Fruit fly (Drosophila melanogaster) whole organism, wandering third instar larva: Measurements from ENCODE around the gene CG14841.

ENCODE experiments used
- Abd-B ChIP-seq: fragments of >200 bp; optimal IDR thresholded peaks from 2 replicates; lab custom pipeline; 2017; ENCODE audit warnings: missing biosample characterization, missing genetic modification characterization
- CG32264 ChIP-seq: fragments of 200-800 bp; sonication (Bioruptor generic); optimal IDR thresholded peaks from 2 replicates; lab custom pipeline; 2016; ENCODE audit warnings: missing biosample characterization, missing genetic modification characterization
- CG9705 ChIP-seq: fragments of 200-800 bp; sonication (Bioruptor generic); optimal IDR thresholded peaks from 2 replicates; lab custom pipeline; 2018; ENCODE audit warnings: missing biosample characterization, mild to moderate bottlenecking, missing genetic modification characterization
- CrebA ChIP-seq: fragments of 200-800 bp; sonication (Bioruptor generic); optimal IDR thresholded peaks from 2 replicates; lab custom pipeline; 2016; ENCODE audit warnings: missing biosample characterization, mild to moderate bottlenecking, missing genetic modification characterization, borderline replicate concordance
- Dfd ChIP-seq: fragments of >200 bp; optimal IDR thresholded peaks from 2 replicates; lab custom pipeline; 2017; ENCODE audit warnings: missing biosample characterization, missing genetic modification characterization
- Dif ChIP-seq: fragments of 200-275, 200-300 bp; sonication (Bioruptor generic); optimal IDR thresholded peaks from 2 replicates; lab custom pipeline; 2018; ENCODE audit warnings: missing biosample characterization, missing genetic modification characterization; ENCODE audit not compliant: partially characterized antibody
- GATAd ChIP-seq: sonication (Bioruptor generic); optimal IDR thresholded peaks from 2 replicates; lab custom pipeline; 2016; ENCODE audit warnings: missing biosample characterization, missing genetic modification characterization
- HLH106 ChIP-seq: fragments of 200-800 bp; optimal IDR thresholded peaks from 3 replicates; lab custom pipeline; 2019; ENCODE audit warnings: missing biosample characterization, mild to moderate bottlenecking, missing genetic modification characterization, moderate library complexity
- Hnf4 ChIP-seq: fragments of 200-800 bp; sonication (Bioruptor generic); optimal IDR thresholded peaks from 2 replicates; lab custom pipeline; 2016; ENCODE audit warnings: missing biosample characterization, mild to moderate bottlenecking, missing genetic modification characterization
- Hr78 ChIP-seq: fragments of >200 bp; optimal IDR thresholded peaks from 2 replicates; lab custom pipeline; 2017; ENCODE audit warnings: missing biosample characterization, missing genetic modification characterization
- Hr83 ChIP-seq: fragments of 200-300 bp; sonication (Bioruptor generic); optimal IDR thresholded peaks from 2 replicates; lab custom pipeline; 2016; ENCODE audit warnings: missing biosample characterization, mild to moderate bottlenecking, missing genetic modification characterization, moderate library complexity; ENCODE audit not compliant: poor library complexity, severe bottlenecking
- Jra ChIP-seq: sonication (Bioruptor generic); optimal IDR thresholded peaks from 2 replicates; lab custom pipeline; 2016; ENCODE audit warnings: missing biosample characterization, missing genetic modification characterization
- Mio ChIP-seq: sonication (Bioruptor generic); optimal IDR thresholded peaks from 2 replicates; lab custom pipeline; 2016; ENCODE audit warnings: missing biosample characterization, missing genetic modification characterization
- Myc ChIP-seq: fragments of >200 bp; optimal IDR thresholded peaks from 2 replicates; lab custom pipeline; 2017
- N ChIP-seq: fragments of >200 bp; optimal IDR thresholded peaks from 2 replicates; lab custom pipeline; 2018; ENCODE audit warnings: missing biosample characterization, missing external identifiers, missing genetic modification characterization
- OdsH ChIP-seq: fragments of 200-800 bp; sonication (Bioruptor generic); optimal IDR thresholded peaks from 2 replicates; lab custom pipeline; 2016; ENCODE audit warnings: missing biosample characterization, mild to moderate bottlenecking, missing genetic modification characterization
- Rel ChIP-seq, 2 experiments: fragments of 200-800 bp; sonication (Bioruptor generic) in 1 of 2; optimal IDR thresholded peaks; 2 replicates in 1 of 2; 3 replicates in 1 of 2; lab custom pipeline; 2016 to 2019; ENCODE audit warnings: mild to moderate bottlenecking in 2 of 2, missing biosample characterization in 2 of 2, missing genetic modification characterization in 2 of 2, moderate library complexity in 1 of 2
- Sp1 ChIP-seq: fragments of 200-800 bp; sonication (Bioruptor generic); optimal IDR thresholded peaks from 3 replicates; lab custom pipeline; 2019; ENCODE audit warnings: missing biosample characterization, mild to moderate bottlenecking, missing genetic modification characterization, moderate library complexity
- Vsx2 ChIP-seq: fragments of 200-300, 225-300 bp; sonication (Bioruptor generic); optimal IDR thresholded peaks from 2 replicates; lab custom pipeline; 2018; ENCODE audit warnings: missing biosample characterization, missing genetic modification characterization; ENCODE audit not compliant: partially characterized antibody
- br ChIP-seq: fragments of 200-800 bp; sonication (Bioruptor generic); optimal IDR thresholded peaks from 2 replicates; lab custom pipeline; 2016; ENCODE audit warnings: missing biosample characterization, missing genetic modification characterization
- brk ChIP-seq: fragments of 200-800 bp; sonication (Bioruptor generic); optimal IDR thresholded peaks from 2 replicates; lab custom pipeline; 2016; ENCODE audit warnings: missing biosample characterization, mild to moderate bottlenecking, missing genetic modification characterization
- dl ChIP-seq, 2 experiments: fragments of 175-275, 200-275 bp in 1 of 2; fragments of 200-275 bp in 1 of 2; sonication (Bioruptor generic); optimal IDR thresholded peaks; lab custom pipeline; 2018; ENCODE audit warnings: mild to moderate bottlenecking in 2 of 2, missing biosample characterization in 2 of 2, missing genetic modification characterization in 2 of 2, moderate library complexity in 2 of 2; ENCODE audit not compliant: partially characterized antibody in 2 of 2, insufficient read depth in 1 of 2
- dmrt93B ChIP-seq: fragments of 200-800 bp; sonication (Bioruptor generic); optimal IDR thresholded peaks from 2 replicates; lab custom pipeline; 2018; ENCODE audit warnings: missing biosample characterization, mild to moderate bottlenecking, missing genetic modification characterization
- dsf ChIP-seq: sonication (Bioruptor generic); optimal IDR thresholded peaks from 2 replicates; lab custom pipeline; 2016; ENCODE audit warnings: missing biosample characterization, missing genetic modification characterization, borderline replicate concordance
- ey ChIP-seq: fragments of 200-800 bp; sonication (Bioruptor generic); optimal IDR thresholded peaks from 2 replicates; lab custom pipeline; 2016; ENCODE audit warnings: missing biosample characterization, missing genetic modification characterization
- foxo ChIP-seq, 2 experiments: fragments of 200-800 bp; sonication (Bioruptor generic); optimal IDR thresholded peaks; 2 replicates in 1 of 2; 3 replicates in 1 of 2; lab custom pipeline; 2016 to 2017; ENCODE audit warnings: missing biosample characterization in 2 of 2, missing genetic modification characterization in 2 of 2
- fru ChIP-seq: fragments of 200-800 bp; sonication (Bioruptor generic); optimal IDR thresholded peaks from 3 replicates; lab custom pipeline; 2016; ENCODE audit warnings: missing biosample characterization, mild to moderate bottlenecking, missing genetic modification characterization
- h ChIP-seq: fragments of 200-800 bp; sonication (Bioruptor generic); optimal IDR thresholded peaks from 3 replicates; lab custom pipeline; 2016; ENCODE audit warnings: missing biosample characterization, mild to moderate bottlenecking, missing genetic modification characterization
- jim ChIP-seq: fragments of 175-275, 200-325 bp; sonication (Bioruptor generic); optimal IDR thresholded peaks from 2 replicates; lab custom pipeline; 2016; ENCODE audit warnings: missing biosample characterization, mild to moderate bottlenecking, missing genetic modification characterization
- lola ChIP-seq: fragments of >200 bp; optimal IDR thresholded peaks from 2 replicates; lab custom pipeline; 2017; ENCODE audit warnings: missing biosample characterization, missing genetic modification characterization
- pan ChIP-seq: fragments of >200 bp; optimal IDR thresholded peaks from 2 replicates; lab custom pipeline; 2017
- psq ChIP-seq: fragments of 200-800 bp; sonication (Bioruptor generic); optimal IDR thresholded peaks from 3 replicates; lab custom pipeline; 2017; ENCODE audit warnings: missing biosample characterization, mild to moderate bottlenecking, missing genetic modification characterization, moderate library complexity
- rgr ChIP-seq: fragments of 200-800 bp; sonication (Bioruptor generic); optimal IDR thresholded peaks from 3 replicates; lab custom pipeline; 2016; ENCODE audit warnings: missing biosample characterization, mild to moderate bottlenecking, missing genetic modification characterization
- sage ChIP-seq: fragments of 200-800 bp; sonication (Bioruptor generic); optimal IDR thresholded peaks from 2 replicates; lab custom pipeline; 2016; ENCODE audit warnings: missing biosample characterization, mild to moderate bottlenecking, missing genetic modification characterization
- tai ChIP-seq: sonication (Bioruptor generic); optimal IDR thresholded peaks from 2 replicates; lab custom pipeline; 2016; ENCODE audit warnings: missing biosample characterization, missing genetic modification characterization
- woc ChIP-seq: sonication (Bioruptor generic); optimal IDR thresholded peaks from 2 replicates; lab custom pipeline; 2016; ENCODE audit warnings: missing biosample characterization, mild to moderate bottlenecking, missing genetic modification characterization

The CG14841 gene

DNA sequence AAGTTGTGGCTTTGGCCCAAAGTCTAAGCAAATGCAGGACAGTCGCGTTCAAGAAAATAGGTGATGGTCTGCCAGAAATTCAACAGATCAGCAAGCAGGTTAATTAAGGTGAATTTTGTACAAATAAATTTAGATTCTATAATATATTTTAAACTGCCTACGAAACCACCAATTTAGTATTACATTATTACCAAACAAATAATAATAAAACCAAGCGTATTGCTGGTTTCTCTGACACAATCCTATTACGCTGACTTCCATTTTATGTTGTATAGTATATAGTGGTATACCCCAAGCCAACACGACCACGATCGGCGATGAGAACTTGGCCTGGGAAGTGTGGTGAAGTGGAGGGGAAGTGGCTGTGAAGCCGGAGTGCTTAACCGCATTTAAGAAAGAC is 29.2 kb upstream of the CG14841 start:
- no peak for TF ChIP-seq dsf (GFP tag; lab: Kevin White, UChicago)
- no peak for TF ChIP-seq Dif
- TF ChIP-seq Hnf4 = peak; percentile 62
- TF ChIP-seq h (GFP tag; lab: Kevin White, UChicago) = peak; percentile 83
- peak; percentile 84 for TF ChIP-seq woc (GFP tag; lab: Kevin White, UChicago)
- peak; percentile 29 for TF ChIP-seq Jra (GFP tag; lab: Kevin White, UChicago)
- peak in 1 of 2 experiments; percentile 83 for TF ChIP-seq foxo (GFP tag; optimal IDR thresholded peaks at IDR 0.05; lab: Kevin White, UChicago)
- TF ChIP-seq fru (GFP tag; lab: Kevin White, UChicago) = peak; percentile 87
- peak; percentile 82 for TF ChIP-seq ey
- peak; percentile 87 for TF ChIP-seq HLH106 (tag; lab: Kevin White, UChicago)
- peak; percentile 74 for TF ChIP-seq dmrt93B (GFP tag; lab: Kevin White, UChicago)
- TF ChIP-seq psq (GFP tag; lab: Kevin White, UChicago) = peak; percentile 84
- TF ChIP-seq CrebA (GFP tag; lab: Kevin White, UChicago) = peak; percentile 31
- no peak for TF ChIP-seq pan (lab: Kevin White, UChicago)
- TF ChIP-seq brk (GFP tag; lab: Kevin White, UChicago) = peak; percentile 43
- TF ChIP-seq N = no peak
- no peak for TF ChIP-seq Mio (GFP tag; lab: Kevin White, UChicago)
- no peak for TF ChIP-seq Rel (GFP tag; optimal IDR thresholded peaks at IDR 0.05; lab: Kevin White, UChicago)
- peak; percentile 65 for TF ChIP-seq Rel (tag; optimal IDR thresholded peaks at IDR 0.05; lab: Kevin White, UChicago)
- TF ChIP-seq Myc = no peak
- TF ChIP-seq GATAd (GFP tag; lab: Kevin White, UChicago) = no peak
- peak; percentile 87 for TF ChIP-seq rgr
- peak; percentile 90 for TF ChIP-seq OdsH
- TF ChIP-seq tai (GFP tag; lab: Kevin White, UChicago) = peak; percentile 6
- peak; percentile 91 for TF ChIP-seq Sp1 (GFP tag; lab: Kevin White, UChicago)
- peak; percentile 78 for TF ChIP-seq br
- TF ChIP-seq CG9705 (GFP tag; lab: Kevin White, UChicago) = peak; percentile 67
- TF ChIP-seq, all 38 proteins: peak for 19

DNA sequence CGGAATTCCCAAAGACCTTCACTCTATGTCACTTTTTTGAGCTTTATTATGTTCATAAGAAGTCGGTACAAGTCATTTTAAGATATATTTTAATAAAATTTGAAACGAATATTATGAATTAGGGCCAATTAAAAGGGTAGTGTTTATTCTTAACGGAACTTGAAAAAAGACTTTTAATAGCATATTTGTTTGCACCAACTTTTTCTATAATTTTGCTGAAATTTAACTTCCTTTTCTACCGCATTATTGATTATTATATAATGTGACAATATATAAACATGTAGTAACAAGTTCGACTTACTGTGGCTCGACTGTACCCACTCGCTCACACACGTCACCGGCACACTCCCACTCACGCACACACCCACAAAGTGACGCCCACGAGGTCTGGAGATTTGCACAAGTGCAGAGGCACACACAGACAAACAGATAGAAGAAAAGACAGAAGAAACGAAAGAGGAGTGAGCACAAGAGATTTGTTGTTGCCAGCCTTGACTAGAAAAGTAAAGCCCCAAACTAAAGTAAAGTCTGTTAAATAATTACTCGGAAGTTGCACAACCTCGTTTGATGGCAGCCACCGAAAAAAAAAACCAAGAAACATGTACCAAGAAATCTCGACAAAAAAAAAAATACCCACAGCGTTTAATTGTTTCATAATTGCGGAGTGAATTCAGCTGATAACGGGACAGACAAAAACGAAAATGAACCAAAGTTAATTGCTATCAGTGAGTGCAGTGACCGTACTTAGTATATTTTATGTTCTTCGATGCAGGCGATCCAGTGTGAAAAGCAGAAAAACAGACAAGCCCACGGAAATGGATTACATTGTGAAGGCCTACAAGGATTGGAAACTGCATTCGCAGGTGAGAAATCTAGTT is 28.0 kb upstream of the CG14841 start:
- TF ChIP-seq HLH106 (tag; lab: Kevin White, UChicago) (peak; percentile 46), fru (GFP tag; lab: Kevin White, UChicago) (peak; percentile 54), OdsH (peak; percentile 57), h (GFP tag; lab: Kevin White, UChicago) (peak; percentile 69), woc (GFP tag; lab: Kevin White, UChicago) (peak; percentile 38), dmrt93B (GFP tag; lab: Kevin White, UChicago) (peak; percentile 29), Dif (no peak), Hr83 (GFP tag; lab: Kevin White, UChicago) (peak; percentile 11), br (peak; percentile 21), foxo (GFP tag; optimal IDR thresholded peaks at IDR 0.05; lab: Kevin White, UChicago) (peak in 1 of 2 experiments; percentile 57), Rel (GFP tag; optimal IDR thresholded peaks at IDR 0.05; lab: Kevin White, UChicago) (no peak), Rel (tag; optimal IDR thresholded peaks at IDR 0.05; lab: Kevin White, UChicago) (peak; percentile 84), Jra (GFP tag; lab: Kevin White, UChicago) (no peak), Sp1 (GFP tag; lab: Kevin White, UChicago) (peak; percentile 30), brk (GFP tag; lab: Kevin White, UChicago) (no peak), ey (peak; percentile 27), rgr (peak; percentile 22), pan (lab: Kevin White, UChicago) (no peak), psq (GFP tag; lab: Kevin White, UChicago) (peak; percentile 36)

DNA sequence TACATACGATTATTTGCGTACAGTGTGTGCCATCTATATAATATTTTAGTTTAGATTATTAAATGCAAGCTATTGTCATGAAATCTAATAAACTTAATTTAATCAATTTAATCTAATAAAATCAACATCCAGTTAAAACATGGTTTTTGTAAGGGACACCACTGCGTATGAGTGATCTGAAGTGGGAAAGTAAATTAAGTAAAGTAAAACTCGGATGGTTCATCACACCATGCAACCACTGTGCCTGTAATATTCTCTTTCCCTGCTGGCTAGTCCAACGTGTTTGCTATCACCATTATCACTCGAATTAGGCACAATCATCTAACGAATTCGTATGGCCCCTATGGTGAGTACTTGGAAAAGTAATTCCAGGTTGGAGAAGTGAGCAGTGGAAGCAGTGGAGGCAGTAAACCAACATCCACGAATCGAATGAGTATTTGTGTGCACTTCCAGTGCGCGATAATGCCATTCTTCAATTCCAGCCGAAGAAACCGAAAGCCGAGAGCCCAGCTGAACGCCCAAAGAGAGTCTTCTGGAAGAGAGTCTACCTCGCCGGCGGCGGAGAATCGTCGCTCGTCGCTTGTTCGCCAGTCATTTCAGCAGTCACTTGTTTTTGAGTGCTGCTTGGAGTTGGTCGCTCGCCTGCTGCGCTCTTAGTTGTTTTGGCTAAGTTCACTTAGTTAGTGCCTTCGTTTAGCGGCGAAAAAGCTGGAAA is 26.6 kb upstream of the CG14841 start, which contains the start of gene red:
TSS of gene red (plus strand) at position 403 of the 715 bp plus-strand sequence.
- TF ChIP-seq Rel (GFP tag; optimal IDR thresholded peaks at IDR 0.05; lab: Kevin White, UChicago) (no peak), Rel (tag; optimal IDR thresholded peaks at IDR 0.05; lab: Kevin White, UChicago) (peak; percentile 35), dmrt93B (GFP tag; lab: Kevin White, UChicago) (no peak), fru (GFP tag; lab: Kevin White, UChicago) (peak; percentile 86), sage (peak; percentile 45), CrebA (GFP tag; lab: Kevin White, UChicago) (peak; percentile 62), brk (GFP tag; lab: Kevin White, UChicago) (peak; percentile 57), br (peak; percentile 13), h (GFP tag; lab: Kevin White, UChicago) (peak; percentile 61), Dfd (GFP tag; lab: Kevin White, UChicago) (no peak), Abd-B (GFP tag; lab: Kevin White, UChicago) (no peak), lola (GFP tag; lab: Kevin White, UChicago) (no peak), dl (GFP tag; optimal IDR thresholded peaks at IDR 0.05; lab: Kevin White, UChicago; ENCODE audit: insufficient read depth in 1 of 2, partially characterized antibody in 2 of 2) (peak; percentile 65 to 77), Hr78 (GFP tag; lab: Kevin White, UChicago) (no peak), Hnf4 (peak; percentile 38), ey (peak; percentile 45), woc (GFP tag; lab: Kevin White, UChicago) (peak; percentile 14), CG32264 (GFP tag; lab: Kevin White, UChicago) (no peak), GATAd (GFP tag; lab: Kevin White, UChicago) (no peak), Vsx2 (GFP tag; lab: Kevin White, UChicago) (peak; percentile 38), Mio (GFP tag; lab: Kevin White, UChicago) (no peak), dsf (GFP tag; lab: Kevin White, UChicago) (no peak), Myc (no peak), pan (lab: Kevin White, UChicago) (no peak), Jra (GFP tag; lab: Kevin White, UChicago) (peak; percentile 41), Hr83 (GFP tag; lab: Kevin White, UChicago) (peak; percentile 82), jim (peak; percentile 48), foxo (GFP tag; optimal IDR thresholded peaks at IDR 0.05; lab: Kevin White, UChicago) (peak in 1 of 2 experiments; percentile 55)
